Worm (Caenorhabditis elegans): ENCODE data around the gene fbxa-60.

fbxa-60 gene

ce11 chrIII:901600-902250, 44.4 kb downstream of the fbxa-60 start:
- TF ChIP-seq dao-5 (tag; optimal IDR thresholded peaks at IDR 0.05) (no peak), W03F9.2 (tag; optimal IDR thresholded peaks at IDR 0.05) (no peak), him-1 (tag; optimal IDR thresholded peaks at IDR 0.05) (no peak)

ce11 chrIII:901148-901547, 45.0 kb downstream of the fbxa-60 start, which contains the start of gene sucl-2:
TSS of gene sucl-2 (minus strand) at chrIII:901412.
- TF ChIP-seq him-1 (tag; optimal IDR thresholded peaks at IDR 0.05): no peak
- no peak for TF ChIP-seq dao-5 (tag; optimal IDR thresholded peaks at IDR 0.05)
- no peak for TF ChIP-seq W03F9.2 (tag; optimal IDR thresholded peaks at IDR 0.05)

ce11 chrIII:900134-900533, 46.0 kb downstream of the fbxa-60 start:
- TF ChIP-seq him-1 (tag; optimal IDR thresholded peaks at IDR 0.05) (no peak), dao-5 (tag; optimal IDR thresholded peaks at IDR 0.05) (no peak), W03F9.2 (tag; optimal IDR thresholded peaks at IDR 0.05) (no peak)

- TF ChIP-seq dao-5 (tag; optimal IDR thresholded peaks at IDR 0.05) (no peak), him-1 (tag; optimal IDR thresholded peaks at IDR 0.05) (no peak), W03F9.2 (tag; optimal IDR thresholded peaks at IDR 0.05) (no peak)
Observed at ce11 chrIII:896904-897303, 49.2 kb downstream of the fbxa-60 start.

- TF ChIP-seq him-1 (tag; optimal IDR thresholded peaks at IDR 0.05): no peak
- TF ChIP-seq dao-5 (tag; optimal IDR thresholded peaks at IDR 0.05): no peak
- no peak for TF ChIP-seq W03F9.2 (tag; optimal IDR thresholded peaks at IDR 0.05)
Observed at ce11 chrIII:895525-895924, 50.6 kb downstream of the fbxa-60 start, which contains the start of the genes ztf-18 and F23H11.2. TSS of gene ztf-18 (minus strand) at chrIII:895712. TSS of gene F23H11.2 (plus strand) at chrIII:895747.

Measured in whole organism, L4/young adult.